Worm (Caenorhabditis elegans) whole organism, L2 larva: Measurements from ENCODE around the gene F37C4.8.

Source experiments
- ama-1 ChIP-seq: fragments of 150-350 bp; optimal IDR thresholded peaks from 2 replicates; lab custom pipeline; 2018; ENCODE audit warnings: inconsistent platforms
- blmp-1 ChIP-seq: sonication (generic microtip); optimal IDR thresholded peaks from 2 replicates; lab custom pipeline; 2017; ENCODE audit warnings: missing genetic modification characterization, mild to moderate bottlenecking, missing compliant biosample characterization, antibody characterized with exemption, moderate library complexity; ENCODE audit not compliant: insufficient read depth
- elt-1 ChIP-seq: fragments of 150-350 bp; optimal IDR thresholded peaks from 2 replicates; lab custom pipeline; 2014; ENCODE audit warnings: missing biosample characterization, missing genetic modification characterization
- lin-39 ChIP-seq: fragments of 150-350 bp; optimal IDR thresholded peaks from 2 replicates; lab custom pipeline; 2014; ENCODE audit warnings: missing biosample characterization, missing genetic modification reagents, missing genetic modification characterization
- mdl-1 ChIP-seq, 2 experiments: fragments of 150-350 bp in 1 of 2; sonication (generic microtip) in 1 of 2; optimal IDR thresholded peaks; 2 replicates each; lab custom pipeline; 2017; ENCODE audit warnings: missing biosample characterization in 2 of 2, missing genetic modification characterization in 2 of 2
- nhr-25 ChIP-seq: fragments of 150-350 bp; sonication (generic microtip); optimal IDR thresholded peaks from 3 replicates; lab custom pipeline; 2014; ENCODE audit warnings: missing biosample characterization, missing genetic modification characterization
- skn-1 ChIP-seq: sonication (generic microtip); optimal IDR thresholded peaks from 2 replicates; lab custom pipeline; 2017; ENCODE audit warnings: missing biosample characterization, missing genetic modification characterization
- unc-55 ChIP-seq: fragments of 150-350 bp; sonication (generic microtip); optimal IDR thresholded peaks from 3 replicates; lab custom pipeline; 2014; ENCODE audit warnings: missing biosample characterization, missing genetic modification reagents, missing genetic modification characterization
- ztf-11 ChIP-seq: sonication (generic microtip); optimal IDR thresholded peaks from 2 replicates; lab custom pipeline; 2017; ENCODE audit warnings: missing biosample characterization, missing genetic modification characterization

DNA sequence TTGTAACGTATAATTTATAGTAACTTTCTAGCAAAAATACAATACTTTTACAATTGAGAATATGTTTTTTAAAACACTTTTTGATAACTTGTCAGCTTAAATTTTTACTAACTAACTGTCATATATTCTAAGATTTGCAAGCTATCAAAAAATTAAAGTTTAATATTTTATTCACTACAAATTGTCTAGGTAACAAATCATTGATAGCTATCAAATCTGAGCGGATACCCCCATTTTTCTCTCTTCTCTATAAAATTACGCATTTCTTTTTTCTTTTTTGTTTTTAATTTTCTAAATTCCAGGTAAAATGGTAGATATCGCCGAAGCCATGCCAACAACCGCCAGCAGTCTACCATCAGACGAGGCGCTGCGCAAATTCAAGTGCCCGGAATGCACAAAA lies 25.5 kb downstream of the F37C4.8 start, which contains the start of gene zag-1:
- TF ChIP-seq lin-39 (tag; lab: Kevin White, UChicago) (no peak), ama-1 (no peak), unc-55 (GFP tag; lab: Kevin White, UChicago) (no peak), skn-1 (tag; lab: Kevin White, UChicago) (no peak), blmp-1 (tag; lab: Kevin White, UChicago) (no peak), nhr-25 (no peak), ztf-11 (no peak), elt-1 (no peak), mdl-1 (tag; optimal IDR thresholded peaks at IDR 0.05; lab: Kevin White, UChicago) (no peak)
